Fruit fly (Drosophila melanogaster): ENCODE data around the gene Ork1.

Ork1 gene

DNA sequence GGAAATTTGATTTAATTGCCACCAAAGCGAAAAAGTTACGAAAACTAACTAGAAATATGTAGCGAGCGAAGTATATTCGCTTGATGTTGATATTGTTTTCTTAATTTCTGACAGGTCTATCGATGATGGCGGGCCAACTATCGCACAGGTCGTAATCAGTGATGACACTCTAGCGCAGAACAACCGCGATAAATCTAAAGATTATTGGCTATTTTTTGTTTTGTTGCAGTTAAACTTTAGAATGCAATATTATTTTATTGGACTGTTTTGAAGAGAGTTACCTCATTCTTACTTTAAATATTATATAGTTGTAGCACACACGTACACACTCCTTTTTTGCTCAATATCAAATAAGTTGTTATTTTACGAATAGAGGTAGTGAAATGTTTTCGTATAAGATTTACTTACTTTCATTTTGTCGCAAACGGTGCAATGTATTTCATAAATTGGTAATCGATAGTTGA lies 44.0 kb downstream of the Ork1 start, which contains the start of gene sbr (continued):
- TF ChIP-seq CG18476 (GFP tag; optimal IDR thresholded peaks at IDR 0.05) = peak; percentile 2
- no peak for TF ChIP-seq Ada2b (GFP tag; IDR thresholded peaks at IDR 0.05)
- no peak for TF ChIP-seq CG11723 (GFP tag; optimal IDR thresholded peaks at IDR 0.05)
- no peak for TF ChIP-seq MESR4 (GFP tag; optimal IDR thresholded peaks at IDR 0.05)
- TF ChIP-seq Eip74EF (GFP tag; optimal IDR thresholded peaks at IDR 0.05) = no peak
- 0 out of 2 replicates have a peak, but pooled peaks have one; percentile 13 for TF ChIP-seq ato (GFP tag; IDR thresholded peaks at IDR 0.05; ENCODE audit: partially characterized antibody)
- no peak for TF ChIP-seq Fer3 (tag; optimal IDR thresholded peaks at IDR 0.05)
- no peak for TF ChIP-seq CG10565 (GFP tag; optimal IDR thresholded peaks at IDR 0.05)
- TF ChIP-seq Lim3 (GFP tag; IDR thresholded peaks at IDR 0.05) = no peak
- no peak for TF ChIP-seq Max (GFP tag; optimal IDR thresholded peaks at IDR 0.05)
- no peak for TF ChIP-seq CG14441 (GFP tag; IDR thresholded peaks at IDR 0.05)
- TF ChIP-seq Lpt (GFP tag; optimal IDR thresholded peaks at IDR 0.05) = no peak
- no peak for TF ChIP-seq gem (tag; optimal IDR thresholded peaks at IDR 0.05)
- no peak for TF ChIP-seq btn (GFP tag; optimal IDR thresholded peaks at IDR 0.05)
- TF ChIP-seq CG5953 (GFP tag; IDR thresholded peaks at IDR 0.05) = no peak
- TF ChIP-seq CG18011 (GFP tag; optimal IDR thresholded peaks at IDR 0.05) = no peak
- TF ChIP-seq Usf (GFP tag; optimal IDR thresholded peaks at IDR 0.05) = no peak
- peak in 1 of 2 experiments; percentile 10 for TF ChIP-seq chif (GFP tag; optimal IDR thresholded peaks at IDR 0.05)
- peak; percentile 78 for TF ChIP-seq CG13287 (GFP tag; IDR thresholded peaks at IDR 0.05; ENCODE audit: partially characterized antibody)
- TF ChIP-seq Kr (GFP tag; optimal IDR thresholded peaks at IDR 0.05) = no peak
- no peak for TF ChIP-seq Blimp-1 (GFP tag; optimal IDR thresholded peaks at IDR 0.05)
- TF ChIP-seq sens-2 (GFP tag; IDR thresholded peaks at IDR 0.05) = no peak
- TF ChIP-seq Chrac-16 (GFP tag; optimal IDR thresholded peaks at IDR 0.05) = no peak
- TF ChIP-seq sisA (GFP tag; IDR thresholded peaks at IDR 0.05) = no peak
- no peak for TF ChIP-seq gsb-n (tag; optimal IDR thresholded peaks at IDR 0.05)
- no peak for TF ChIP-seq ERR (GFP tag; optimal IDR thresholded peaks at IDR 0.05)
- no peak for TF ChIP-seq CG17328 (GFP tag; IDR thresholded peaks at IDR 0.05)
- TF ChIP-seq CG8290 (GFP tag; optimal IDR thresholded peaks at IDR 0.05) = peak; percentile 31
- TF ChIP-seq CG8290 (tag; optimal IDR thresholded peaks at IDR 0.05) = no peak
- no peak for TF ChIP-seq CG18619 (GFP tag; optimal IDR thresholded peaks at IDR 0.05)
- TF ChIP-seq danr (GFP tag; IDR thresholded peaks at IDR 0.05) = no peak
- no peak for TF ChIP-seq ATbp (GFP tag; optimal IDR thresholded peaks at IDR 0.05)
- no peak for TF ChIP-seq Rx (GFP tag; IDR thresholded peaks at IDR 0.05)
- no peak for TF ChIP-seq B-H1 (GFP tag; IDR thresholded peaks at IDR 0.05)
- TF ChIP-seq CG17361 (GFP tag; IDR thresholded peaks at IDR 0.05) = peak; percentile 27; the same call in 1 of the 3 replicates
- peak; percentile 37 for TF ChIP-seq CoRest (tag; optimal IDR thresholded peaks at IDR 0.05)
- TF ChIP-seq sug (tag; optimal IDR thresholded peaks at IDR 0.05) = peak; percentile 4
- TF ChIP-seq tin (GFP tag; optimal IDR thresholded peaks at IDR 0.05) = no peak
- TF ChIP-seq chinmo (GFP tag; IDR thresholded peaks at IDR 0.05; ENCODE audit: partially characterized antibody) = peak; percentile 71; the same call in 1 of the 4 replicates
- no peak for TF ChIP-seq pnt (GFP tag; optimal IDR thresholded peaks at IDR 0.05)
- no peak for TF ChIP-seq CG6813 (GFP tag; optimal IDR thresholded peaks at IDR 0.05)
- no peak for TF ChIP-seq CG2678 (tag; optimal IDR thresholded peaks at IDR 0.05)
- peak; percentile 42 for TF ChIP-seq CG30403 (GFP tag; optimal IDR thresholded peaks at IDR 0.05)
- no peak for TF ChIP-seq hth (optimal IDR thresholded peaks at IDR 0.05)
- TF ChIP-seq Elba2 (GFP tag; optimal IDR thresholded peaks at IDR 0.05) = no peak
- TF ChIP-seq CG14965 (GFP tag; optimal IDR thresholded peaks at IDR 0.05; ENCODE audit: borderline replicate concordance) = no peak
- no peak for TF ChIP-seq CG17802 (tag; optimal IDR thresholded peaks at IDR 0.05)
- no peak for TF ChIP-seq sd (tag; optimal IDR thresholded peaks at IDR 0.05)
- peak; percentile 78 for TF ChIP-seq row (GFP tag; IDR thresholded peaks at IDR 0.05)
- no peak for TF ChIP-seq CG1602 (GFP tag; optimal IDR thresholded peaks at IDR 0.05)
- no peak for TF ChIP-seq CTCF (GFP tag; optimal IDR thresholded peaks at IDR 0.05)
- TF ChIP-seq CG3995 (GFP tag; optimal IDR thresholded peaks at IDR 0.05) = peak; percentile 65

All from whole organism, embryonic.